Fruit fly (Drosophila melanogaster) whole organism, embryonic: Measurements from ENCODE around the gene puc.

Experiments
- Abd-B ChIP-seq: fragments of 200-800 bp; sonication (Bioruptor generic); optimal IDR thresholded peaks from 2 replicates; lab custom pipeline; 2018; ENCODE audit warnings: missing biosample characterization, mild to moderate bottlenecking, missing genetic modification characterization, moderate library complexity
- CG10565 ChIP-seq: fragments of 200-800 bp; sonication (Bioruptor generic); optimal IDR thresholded peaks from 3 replicates; lab custom pipeline; 2016; ENCODE audit warnings: missing biosample characterization, mild to moderate bottlenecking, missing genetic modification characterization
- CG14014 ChIP-seq: fragments of 200-800 bp; sonication (Bioruptor generic); IDR thresholded peaks from 2 replicates; pipeline ENCODE4 v1.3.6; 2022; ENCODE audit warnings: missing biosample characterization, missing genetic modification characterization
- CG17912 ChIP-seq: fragments of 200-800 bp; sonication (Bioruptor generic); optimal IDR thresholded peaks from 2 replicates; lab custom pipeline; 2018; ENCODE audit warnings: missing biosample characterization, mild to moderate bottlenecking, missing genetic modification characterization
- CG6254 ChIP-seq: fragments of 200-800 bp; sonication (Bioruptor generic); optimal IDR thresholded peaks from 3 replicates; lab custom pipeline; 2017; ENCODE audit warnings: mild to moderate bottlenecking, missing biosample characterization, missing genetic modification reagents, missing genetic modification characterization
- GATAe ChIP-seq: fragments of 200-800 bp; sonication (Bioruptor generic); conservative IDR thresholded peaks from 2 replicates; pipeline ENCODE4 v1.3.6; 2022; ENCODE audit warnings: missing biosample characterization, missing genetic modification characterization
- Hmr ChIP-seq: fragments of 200-800 bp; sonication (Bioruptor generic); optimal IDR thresholded peaks from 3 replicates; lab custom pipeline; 2017; ENCODE audit warnings: mild to moderate bottlenecking, missing biosample characterization, missing genetic modification reagents, missing genetic modification characterization
- Sox102F ChIP-seq: fragments of 200-800 bp; sonication (Bioruptor generic); optimal IDR thresholded peaks from 2 replicates; lab custom pipeline; 2018; ENCODE audit warnings: missing biosample characterization, mild to moderate bottlenecking, missing genetic modification characterization, moderate library complexity
- hbn ChIP-seq: fragments of 200-800 bp; sonication (Bioruptor generic); IDR thresholded peaks from 2 replicates; pipeline ENCODE4 v1.3.6; 2022; ENCODE audit warnings: missing biosample characterization, missing genetic modification characterization; ENCODE audit not compliant: partially characterized antibody
- ken ChIP-seq: fragments of 200-800 bp; sonication (Bioruptor generic); IDR thresholded peaks from 3 replicates; pipeline ENCODE4 v1.3.6; 2022; ENCODE audit warnings: missing biosample characterization, missing genetic modification characterization
- zf30C ChIP-seq: fragments of 200-800 bp; sonication (Bioruptor generic); optimal IDR thresholded peaks from 3 replicates; lab custom pipeline; 2018; ENCODE audit warnings: missing biosample characterization, mild to moderate bottlenecking, missing genetic modification characterization

dm6 chr3R:8111789-8112382, 6.8 kb downstream of the puc start:
- TF ChIP-seq Hmr (no peak), CG14014 (GFP tag; lab: Robert Waterston, UW) (no peak), CG6254 (GFP tag; lab: Kevin White, UChicago) (no peak), Abd-B (no peak), ken (GFP tag; lab: Robert Waterston, UW) (no peak), CG10565 (GFP tag; lab: Kevin White, UChicago) (no peak), zf30C (GFP tag; lab: Kevin White, UChicago) (no peak), Sox102F (GFP tag; lab: Kevin White, UChicago) (no peak), GATAe (GFP tag; lab: Robert Waterston, UW) (no peak), CG17912 (GFP tag; lab: Kevin White, UChicago) (no peak), hbn (no peak)
